Fruit fly (Drosophila melanogaster) whole organism, embryonic: ENCODE results near the gene Cdc14.

Experiments
- Adf1 ChIP-seq: fragments of 200-800 bp; sonication (Bioruptor generic); IDR thresholded peaks from 2 replicates; pipeline ENCODE4 v1.3.6; 2022; ENCODE audit warnings: missing biosample characterization, missing genetic modification characterization
- Bgb ChIP-seq: fragments of 200-800 bp; sonication (Bioruptor generic); IDR thresholded peaks from 2 replicates; pipeline ENCODE4 v1.3.6; 2022; ENCODE audit warnings: missing biosample characterization, missing genetic modification characterization; ENCODE audit not compliant: partially characterized antibody
- Bteb2 ChIP-seq: fragments of 200-800 bp; sonication (Bioruptor generic); optimal IDR thresholded peaks from 2 replicates; lab custom pipeline; 2016; ENCODE audit warnings: missing biosample characterization, missing genetic modification characterization
- CG10147 ChIP-seq: fragments of 200-800 bp; sonication (Bioruptor generic); optimal IDR thresholded peaks from 2 replicates; lab custom pipeline; 2019; ENCODE audit warnings: missing biosample characterization, mild to moderate bottlenecking, missing genetic modification characterization, moderate library complexity
- CG10267 ChIP-seq: fragments of 200-800 bp; sonication (Bioruptor generic); optimal IDR thresholded peaks from 2 replicates; lab custom pipeline; 2018; ENCODE audit warnings: missing biosample characterization, mild to moderate bottlenecking, missing genetic modification characterization, moderate library complexity
- CG10543 ChIP-seq: fragments of 200-800 bp; sonication (Bioruptor generic); optimal IDR thresholded peaks from 3 replicates; lab custom pipeline; 2017; ENCODE audit warnings: missing biosample characterization, mild to moderate bottlenecking, missing genetic modification characterization, moderate library complexity
- CG12744 ChIP-seq: fragments of 200-800 bp; sonication (Bioruptor generic); optimal IDR thresholded peaks from 2 replicates; lab custom pipeline; 2016; ENCODE audit warnings: missing biosample characterization, missing genetic modification characterization
- CG13775 ChIP-seq: fragments of 200-800 bp; sonication (Bioruptor generic); optimal IDR thresholded peaks from 3 replicates; lab custom pipeline; 2017; ENCODE audit warnings: missing biosample characterization, mild to moderate bottlenecking, missing genetic modification characterization
- CG14667 ChIP-seq: fragments of 200-800 bp; sonication (Bioruptor generic); IDR thresholded peaks from 2 replicates; pipeline ENCODE4 v1.3.6; 2022; ENCODE audit warnings: missing biosample characterization, missing genetic modification characterization
- CG14710 ChIP-seq: fragments of 200-800 bp; sonication (Bioruptor generic); optimal IDR thresholded peaks from 3 replicates; lab custom pipeline; 2019; ENCODE audit warnings: missing biosample characterization, mild to moderate bottlenecking, missing genetic modification characterization, moderate library complexity
- CG16813 ChIP-seq: fragments of 200-800 bp; sonication (Bioruptor generic); IDR thresholded peaks from 3 replicates; pipeline ENCODE4 v1.3.6; 2022; ENCODE audit warnings: missing biosample characterization, missing genetic modification characterization; ENCODE audit not compliant: partially characterized antibody
- CG16863 ChIP-seq: fragments of 200-800 bp; sonication (Bioruptor generic); optimal IDR thresholded peaks from 3 replicates; lab custom pipeline; 2016; ENCODE audit warnings: missing biosample characterization, missing genetic modification characterization
- CG17359 ChIP-seq: fragments of 200-800 bp; sonication (Bioruptor generic); optimal IDR thresholded peaks from 3 replicates; lab custom pipeline; 2018; ENCODE audit warnings: missing biosample characterization, mild to moderate bottlenecking, missing genetic modification characterization, moderate library complexity
- CG17612 ChIP-seq: fragments of 200-800 bp; sonication (Bioruptor generic); IDR thresholded peaks from 2 replicates; pipeline ENCODE4 v1.3.6; 2022; ENCODE audit warnings: missing biosample characterization, missing genetic modification characterization
- CG18476 ChIP-seq: fragments of 200-800 bp; sonication (Bioruptor generic); optimal IDR thresholded peaks from 2 replicates; lab custom pipeline; 2016; ENCODE audit warnings: missing biosample characterization, mild to moderate bottlenecking, missing genetic modification characterization
- CG3163 ChIP-seq: fragments of 200-800 bp; sonication (Bioruptor generic); optimal IDR thresholded peaks from 3 replicates; lab custom pipeline; 2016; ENCODE audit warnings: missing biosample characterization, missing genetic modification characterization
- CG3281 ChIP-seq: fragments of 200-800 bp; sonication (Bioruptor generic); optimal IDR thresholded peaks from 3 replicates; lab custom pipeline; 2017; ENCODE audit warnings: missing biosample characterization, mild to moderate bottlenecking, missing genetic modification characterization
- CG33213 ChIP-seq: fragments of 200-800 bp; sonication (Bioruptor generic); optimal IDR thresholded peaks from 3 replicates; lab custom pipeline; 2016; ENCODE audit warnings: missing biosample characterization, missing genetic modification characterization
- CG4282 ChIP-seq: fragments of 200-800 bp; sonication (Bioruptor generic); optimal IDR thresholded peaks from 2 replicates; lab custom pipeline; 2016; ENCODE audit warnings: missing biosample characterization, missing genetic modification characterization
- CG4707 ChIP-seq: fragments of 200-800 bp; sonication (Bioruptor generic); optimal IDR thresholded peaks from 2 replicates; lab custom pipeline; 2018; ENCODE audit warnings: missing biosample characterization, mild to moderate bottlenecking, missing genetic modification characterization, moderate library complexity
- CG5245 ChIP-seq: fragments of 200-800 bp; sonication (Bioruptor generic); optimal IDR thresholded peaks from 3 replicates; lab custom pipeline; 2016; ENCODE audit warnings: missing biosample characterization, missing genetic modification characterization
- CG8089 ChIP-seq: fragments of 200-800 bp; sonication (Bioruptor generic); optimal IDR thresholded peaks from 3 replicates; lab custom pipeline; 2016; ENCODE audit warnings: missing biosample characterization, missing genetic modification characterization
- CG8388 ChIP-seq: fragments of 200-800 bp; sonication (Bioruptor generic); optimal IDR thresholded peaks from 2 replicates; lab custom pipeline; 2019; ENCODE audit warnings: missing biosample characterization, mild to moderate bottlenecking, missing genetic modification characterization, moderate library complexity
- CG9215 ChIP-seq: fragments of 200-800 bp; sonication (Bioruptor generic); IDR thresholded peaks from 2 replicates; pipeline ENCODE4 v1.3.6; 2022; ENCODE audit warnings: missing biosample characterization, missing genetic modification characterization
- CG9609 ChIP-seq: fragments of 200-800 bp; sonication (Bioruptor generic); optimal IDR thresholded peaks from 3 replicates; lab custom pipeline; 2016; ENCODE audit warnings: missing biosample characterization, missing genetic modification characterization
- CG9876 ChIP-seq: fragments of 200-800 bp; sonication (Bioruptor generic); optimal IDR thresholded peaks from 2 replicates; lab custom pipeline; 2016; ENCODE audit warnings: missing biosample characterization, missing genetic modification characterization
- ERR ChIP-seq: fragments of 200-800 bp; sonication (Bioruptor generic); optimal IDR thresholded peaks from 2 replicates; lab custom pipeline; 2016; ENCODE audit warnings: missing biosample characterization, missing genetic modification characterization
- Fer2 ChIP-seq: fragments of 200-800 bp; sonication (Bioruptor generic); optimal IDR thresholded peaks from 2 replicates; lab custom pipeline; 2018; ENCODE audit warnings: missing biosample characterization, mild to moderate bottlenecking, missing genetic modification characterization, moderate library complexity
- Jarid2 ChIP-seq: fragments of 200-800 bp; sonication (Bioruptor generic); optimal IDR thresholded peaks from 3 replicates; lab custom pipeline; 2017; ENCODE audit warnings: mild to moderate bottlenecking, missing biosample characterization, missing genetic modification reagents, missing genetic modification characterization
- Lhr ChIP-seq: fragments of 200-800 bp; sonication (Bioruptor generic); optimal IDR thresholded peaks from 3 replicates; lab custom pipeline; 2017; ENCODE audit warnings: mild to moderate bottlenecking, missing biosample characterization, missing genetic modification reagents, missing genetic modification characterization
- MTF-1 ChIP-seq: fragments of 200-800 bp; sonication (Bioruptor generic); optimal IDR thresholded peaks from 2 replicates; lab custom pipeline; 2018; ENCODE audit warnings: missing biosample characterization, mild to moderate bottlenecking, missing genetic modification characterization, borderline replicate concordance
- NC2β ChIP-seq: fragments of 200-800 bp; sonication (Bioruptor generic); optimal IDR thresholded peaks from 2 replicates; lab custom pipeline; 2016; ENCODE audit warnings: missing biosample characterization, missing genetic modification characterization
- NFAT ChIP-seq: fragments of 200-800 bp; sonication (Bioruptor generic); IDR thresholded peaks from 2 replicates; pipeline ENCODE4 v1.3.6; 2022; ENCODE audit warnings: missing biosample characterization, missing genetic modification characterization
- Nf-YB ChIP-seq: fragments of 200-800 bp; sonication (Bioruptor generic); optimal IDR thresholded peaks from 3 replicates; lab custom pipeline; 2019; ENCODE audit warnings: missing biosample characterization, mild to moderate bottlenecking, missing genetic modification characterization, moderate library complexity
- Taf1 ChIP-seq: fragments of 200-800 bp; sonication (Bioruptor generic); IDR thresholded peaks from 2 replicates; pipeline ENCODE4 v1.3.6; 2022; ENCODE audit warnings: missing biosample characterization, missing genetic modification characterization
- aop ChIP-seq: fragments of 200-800 bp; sonication (Bioruptor generic); IDR thresholded peaks from 2 replicates; pipeline ENCODE4 v1.3.6; 2022; ENCODE audit warnings: missing biosample characterization, missing genetic modification characterization
- chif ChIP-seq, 2 experiments: fragments of 200-800 bp; sonication (Bioruptor generic); optimal IDR thresholded peaks; 3 replicates each; lab custom pipeline; 2016; ENCODE audit warnings: missing biosample characterization in 2 of 2, missing genetic modification characterization in 2 of 2
- crp ChIP-seq, 2 experiments: fragments of 200-800 bp; sonication (Bioruptor generic); optimal IDR thresholded peaks; 2 replicates in 1 of 2; 3 replicates in 1 of 2; lab custom pipeline; 2017; ENCODE audit warnings: missing biosample characterization in 2 of 2, missing genetic modification characterization in 2 of 2, mild to moderate bottlenecking in 1 of 2, moderate library complexity in 1 of 2
- cwo ChIP-seq: fragments of 200-800 bp; sonication (Bioruptor generic); optimal IDR thresholded peaks from 3 replicates; lab custom pipeline; 2017; ENCODE audit warnings: missing biosample characterization, missing genetic modification characterization, mild to moderate bottlenecking, moderate library complexity, missing genetic modification reagents
- gem ChIP-seq: fragments of 200-800 bp; sonication (Bioruptor generic); optimal IDR thresholded peaks from 2 replicates; lab custom pipeline; 2019; ENCODE audit warnings: missing biosample characterization, mild to moderate bottlenecking, missing genetic modification characterization, moderate library complexity
- grau ChIP-seq: fragments of 200-800 bp; optimal IDR thresholded peaks from 3 replicates; lab custom pipeline; 2019; ENCODE audit warnings: missing biosample characterization, mild to moderate bottlenecking, missing genetic modification characterization, moderate library complexity
- gsb-n ChIP-seq: fragments of 200-800 bp; sonication (Bioruptor generic); optimal IDR thresholded peaks from 3 replicates; lab custom pipeline; 2018; ENCODE audit warnings: missing biosample characterization, mild to moderate bottlenecking, missing genetic modification characterization
- hkb ChIP-seq, 2 experiments: fragments of 200-800 bp in 1 of 2; fragments of >200 bp in 1 of 2; sonication (Bioruptor generic) in 1 of 2; IDR thresholded peaks in 1 of 2; optimal IDR thresholded peaks in 1 of 2; 2 replicates each; pipeline versions ENCODE4 v1.3.6 to Lab custom; 2017 to 2022; ENCODE audit warnings: missing biosample characterization in 1 of 2, missing genetic modification characterization in 1 of 2
- lbe ChIP-seq: fragments of 200-800 bp; sonication (Bioruptor generic); optimal IDR thresholded peaks from 2 replicates; lab custom pipeline; 2016; ENCODE audit warnings: missing biosample characterization, mild to moderate bottlenecking, missing genetic modification characterization
- pho ChIP-seq: fragments of 200-800 bp; sonication (Bioruptor generic); optimal IDR thresholded peaks from 2 replicates; lab custom pipeline; 2016; ENCODE audit warnings: missing biosample characterization, missing genetic modification characterization
- prd ChIP-seq, 3 experiments: fragments of >200 bp in 2 of 3; fragments of 200-800 bp in 1 of 3; sonication (Bioruptor generic) in 1 of 3; optimal IDR thresholded peaks in 2 of 3; IDR thresholded peaks in 1 of 3; 2 replicates in 2 of 3; 3 replicates in 1 of 3; pipeline versions ENCODE4 v1.3.6 to Lab custom; 2017 to 2022; ENCODE audit warnings: missing biosample characterization in 1 of 3, missing genetic modification characterization in 1 of 3
- ro ChIP-seq: fragments of 200-800 bp; sonication (Bioruptor generic); IDR thresholded peaks from 2 replicates; pipeline ENCODE4 v1.3.6; 2022; ENCODE audit warnings: missing biosample characterization, missing genetic modification characterization
- shn ChIP-seq: fragments of 200-800 bp; sonication (Bioruptor generic); optimal IDR thresholded peaks from 3 replicates; lab custom pipeline; 2016; ENCODE audit warnings: missing biosample characterization, missing genetic modification characterization
- slbo ChIP-seq: fragments of 200-800 bp; sonication (Bioruptor generic); IDR thresholded peaks from 2 replicates; pipeline ENCODE4 v1.3.6; 2022; ENCODE audit warnings: missing biosample characterization, missing genetic modification characterization
- tx ChIP-seq: fragments of 200-800 bp; sonication (Bioruptor generic); optimal IDR thresholded peaks from 2 replicates; lab custom pipeline; 2016; ENCODE audit warnings: missing biosample characterization, missing genetic modification characterization

Cdc14 gene

DNA sequence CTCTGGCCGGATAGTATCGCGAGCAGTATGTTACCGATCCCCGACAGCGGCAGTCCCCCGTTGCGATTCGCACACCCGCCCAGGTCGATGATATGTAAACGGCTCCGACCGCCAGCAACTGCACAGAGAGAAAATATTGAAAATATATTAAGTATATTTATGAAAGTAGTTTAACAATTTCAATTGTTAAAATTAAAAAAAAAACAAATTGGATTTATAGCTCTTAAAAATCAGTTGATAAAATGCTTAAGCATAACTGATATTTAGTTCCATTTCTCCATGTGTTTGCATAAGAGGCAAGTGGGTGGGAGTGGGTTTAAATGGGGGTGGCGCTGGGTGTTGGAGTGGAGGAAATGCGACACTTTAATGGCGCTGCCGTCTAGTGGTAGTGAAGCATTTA lies 39.0 kb upstream of the Cdc14 start (continued):
- no peak for TF ChIP-seq Adf1 (GFP tag; lab: Robert Waterston, UW)
- TF ChIP-seq CG8089 (GFP tag; lab: Kevin White, UChicago) = no peak
- TF ChIP-seq gsb-n (tag; lab: Kevin White, UChicago) = no peak
- peak; percentile 17 for TF ChIP-seq CG10267 (tag; lab: Kevin White, UChicago)
- no peak for TF ChIP-seq ro (GFP tag; lab: Robert Waterston, UW)
- TF ChIP-seq CG16813 (GFP tag; lab: Robert Waterston, UW) = no peak
- no peak for TF ChIP-seq CG14710 (tag; lab: Kevin White, UChicago)
- no peak for TF ChIP-seq CG33213 (GFP tag; lab: Kevin White, UChicago)
- TF ChIP-seq CG5245 (GFP tag; lab: Kevin White, UChicago) = no peak
- TF ChIP-seq MTF-1 (GFP tag; lab: Kevin White, UChicago) = no peak
- no peak for TF ChIP-seq CG17612 (GFP tag; lab: Robert Waterston, UW)
- no peak for TF ChIP-seq CG10147
- TF ChIP-seq CG14667 (GFP tag; lab: Robert Waterston, UW) = no peak
- TF ChIP-seq NFAT = no peak
- peak; percentile 43 for TF ChIP-seq CG17359
- no peak for TF ChIP-seq CG16863
- TF ChIP-seq prd (optimal IDR thresholded peaks at IDR 0.05; lab: Kevin White, UChicago) = no peak
- TF ChIP-seq prd (GFP tag; IDR thresholded peaks at IDR 0.05; lab: Robert Waterston, UW) = peak; percentile 39; the same call in 1 of the 3 replicates
- TF ChIP-seq crp (GFP tag; optimal IDR thresholded peaks at IDR 0.05; lab: Kevin White, UChicago) = no peak
- no peak for TF ChIP-seq grau
- no peak for TF ChIP-seq aop (GFP tag; lab: Robert Waterston, UW)
- no peak for TF ChIP-seq Jarid2 (GFP tag; lab: Kevin White, UChicago)
- no peak for TF ChIP-seq Bgb (GFP tag; lab: Robert Waterston, UW)
- TF ChIP-seq ERR = no peak
- TF ChIP-seq CG9609 (GFP tag; lab: Kevin White, UChicago) = no peak
- TF ChIP-seq CG13775 (GFP tag; lab: Kevin White, UChicago) = no peak
- no peak for TF ChIP-seq CG3281 (GFP tag; lab: Kevin White, UChicago)
- no peak for TF ChIP-seq Bteb2 (GFP tag; lab: Kevin White, UChicago)
- no peak for TF ChIP-seq NC2β (GFP tag; lab: Kevin White, UChicago)
- TF ChIP-seq hkb (optimal IDR thresholded peaks at IDR 0.05; lab: Kevin White, UChicago) = no peak
- TF ChIP-seq hkb (GFP tag; IDR thresholded peaks at IDR 0.05; lab: Robert Waterston, UW) = peak; percentile 39; the same call in 1 of the 2 replicates
- TF ChIP-seq CG8388 (GFP tag; lab: Kevin White, UChicago) = peak; percentile 36
- TF ChIP-seq gem (tag; lab: Kevin White, UChicago) = peak; percentile 52
- TF ChIP-seq CG3163 (GFP tag; lab: Kevin White, UChicago) = no peak
- TF ChIP-seq CG4282 (GFP tag; lab: Kevin White, UChicago) = no peak
- TF ChIP-seq shn (GFP tag; lab: Kevin White, UChicago) = no peak
- no peak for TF ChIP-seq lbe
- TF ChIP-seq CG12744 = no peak
- TF ChIP-seq slbo = peak; percentile 57
- TF ChIP-seq pho = no peak
- no peak for TF ChIP-seq CG4707 (GFP tag; lab: Kevin White, UChicago)
- no peak for TF ChIP-seq CG9876 (GFP tag; lab: Kevin White, UChicago)
- TF ChIP-seq Fer2 (tag; lab: Kevin White, UChicago) = no peak
- no peak for TF ChIP-seq cwo (GFP tag; lab: Kevin White, UChicago)
- TF ChIP-seq Taf1 (GFP tag; lab: Robert Waterston, UW) = no peak
- TF ChIP-seq chif (GFP tag; optimal IDR thresholded peaks at IDR 0.05; lab: Kevin White, UChicago) = no peak
- TF ChIP-seq CG18476 (GFP tag; lab: Kevin White, UChicago) = no peak
- no peak for TF ChIP-seq tx (GFP tag; lab: Kevin White, UChicago)
- TF ChIP-seq CG9215 (GFP tag; lab: Robert Waterston, UW) = peak; percentile 27; the same call in 1 of the 2 replicates
- no peak for TF ChIP-seq CG10543 (GFP tag; lab: Kevin White, UChicago)
- TF ChIP-seq Nf-YB (GFP tag; lab: Kevin White, UChicago) = no peak
- TF ChIP-seq Lhr (GFP tag; lab: Kevin White, UChicago) = no peak
